Fruit fly (Drosophila melanogaster): ENCODE measurements around the gene Polr2H.

Gene Polr2H

dm6 chr3L:21730354-21730753 lies 1.6 kb downstream of the Polr2H start, which contains the start of gene CG14570:
Gene CG14570 (minus strand): TSS chr3L:21730454.
- no peak for TF ChIP-seq CG17801 (GFP tag; optimal IDR thresholded peaks at IDR 0.05; ENCODE audit: partially characterized antibody)

dm6 chr3L:21731104-21731600 lies 2.4 kb downstream of the Polr2H start, which contains the start of gene CG14569:
Gene CG14569 (minus strand): TSS chr3L:21731550.
- no peak for TF ChIP-seq CG17801 (GFP tag; optimal IDR thresholded peaks at IDR 0.05; ENCODE audit: partially characterized antibody)

- no peak for TF ChIP-seq CG17801 (GFP tag; optimal IDR thresholded peaks at IDR 0.05; ENCODE audit: partially characterized antibody)
Observed at dm6 chr3L:21733387-21733786, 4.7 kb downstream of the Polr2H start, which contains the start of gene CG14568. Gene CG14568 (minus strand): TSS chr3L:21733487.

dm6 chr3L:21733799-21734198 lies 5.1 kb downstream of the Polr2H start, which contains the start of gene CG14573:
Gene CG14573 (plus strand): TSS chr3L:21734099.
- TF ChIP-seq CG17801 (GFP tag; optimal IDR thresholded peaks at IDR 0.05; ENCODE audit: partially characterized antibody): no peak

- no peak for TF ChIP-seq CG17801 (GFP tag; optimal IDR thresholded peaks at IDR 0.05; ENCODE audit: partially characterized antibody)
Observed at dm6 chr3L:21738175-21739016, 9.7 kb downstream of the Polr2H start, which contains the start of gene CG14567. Gene CG14567 (minus strand): TSS chr3L:21738430.

dm6 chr3L:21739017-21739730 lies 10.4 kb downstream of the Polr2H start:
- TF ChIP-seq CG17801 (GFP tag; optimal IDR thresholded peaks at IDR 0.05; ENCODE audit: partially characterized antibody): no peak

dm6 chr3L:21740209-21740608 lies 11.5 kb downstream of the Polr2H start, which contains the start of gene CG14566:
Gene CG14566 (minus strand): TSS chr3L:21740309.
- TF ChIP-seq CG17801 (GFP tag; optimal IDR thresholded peaks at IDR 0.05; ENCODE audit: partially characterized antibody): no peak

dm6 chr3L:21741234-21741633 lies 12.5 kb downstream of the Polr2H start, which contains the start of gene CG14572:
Gene CG14572 (plus strand): TSS chr3L:21741534.
- no peak for TF ChIP-seq CG17801 (GFP tag; optimal IDR thresholded peaks at IDR 0.05; ENCODE audit: partially characterized antibody)

dm6 chr3L:21744169-21744568 lies 15.4 kb downstream of the Polr2H start, which contains the start of gene CG14565:
Gene CG14565 (minus strand): TSS chr3L:21744269.
- no peak for TF ChIP-seq CG17801 (GFP tag; optimal IDR thresholded peaks at IDR 0.05; ENCODE audit: partially characterized antibody)

- TF ChIP-seq CG17801 (GFP tag; optimal IDR thresholded peaks at IDR 0.05; ENCODE audit: partially characterized antibody): no peak
Observed at dm6 chr3L:21756857-21757256, 28.1 kb downstream of the Polr2H start, which contains the start of gene CG14564. Gene CG14564 (plus strand): TSS chr3L:21757157.

- TF ChIP-seq CG17801 (GFP tag; optimal IDR thresholded peaks at IDR 0.05; ENCODE audit: partially characterized antibody): no peak
Observed at dm6 chr3L:21765931-21766330, 37.2 kb downstream of the Polr2H start.

dm6 chr3L:21769515-21769914 lies 40.8 kb downstream of the Polr2H start, which contains the start of gene CG7370:
Gene CG7370 (plus strand): TSS chr3L:21769815.
- no peak for TF ChIP-seq CG17801 (GFP tag; optimal IDR thresholded peaks at IDR 0.05; ENCODE audit: partially characterized antibody)

- peak; percentile 11 for TF ChIP-seq CG17801 (GFP tag; optimal IDR thresholded peaks at IDR 0.05; ENCODE audit: partially characterized antibody)
Observed at dm6 chr3L:21770328-21770727, 41.6 kb downstream of the Polr2H start, which contains the start of gene Syn1. Gene Syn1 (minus strand): TSS chr3L:21770534.

- no peak for TF ChIP-seq CG17801 (GFP tag; optimal IDR thresholded peaks at IDR 0.05; ENCODE audit: partially characterized antibody)
Observed at dm6 chr3L:21773855-21774254, 45.1 kb downstream of the Polr2H start.
